Worm (Caenorhabditis elegans): ENCODE measurements around the gene twk-42.
A peak's percentile ranks its signal among the peaks of the same experiment; 100 is the strongest.

Gene twk-42

ce11 chrV:17699097-17699496, 33.3 kb downstream of the twk-42 start, which contains the start of gene Y26G10.4:
Y26G10.4 (minus strand) TSS chrV:17699197.
- TF ChIP-seq lsy-2 (tag; optimal IDR thresholded peaks at IDR 0.05) (no peak), ceh-44 (GFP tag; IDR thresholded peaks at IDR 0.05) (no peak), unc-62 (GFP tag; optimal IDR thresholded peaks at IDR 0.05 in 1 of 2) (no peak), unc-62 (tag; optimal IDR thresholded peaks at IDR 0.05) (no peak), daf-19 (GFP tag; conservative IDR thresholded peaks at IDR 0.05) (no peak), Y105C5A.15 (GFP tag; IDR thresholded peaks at IDR 0.05) (no peak), Y5F2A.4 (GFP tag; optimal IDR thresholded peaks at IDR 0.05) (no peak), jun-1 (tag; optimal IDR thresholded peaks at IDR 0.05) (no peak), spr-3 (GFP tag; optimal IDR thresholded peaks at IDR 0.05) (no peak), F10B5.3 (tag; optimal IDR thresholded peaks at IDR 0.05) (no peak), lin-39 (tag; optimal IDR thresholded peaks at IDR 0.05) (no peak), duxl-1 (tag; optimal IDR thresholded peaks at IDR 0.05; ENCODE audit: poor library complexity) (no peak), pha-4 (GFP tag; IDR thresholded peaks at IDR 0.05) (no peak), pha-4 (tag; optimal IDR thresholded peaks at IDR 0.05) (no peak), nhr-11 (tag; optimal IDR thresholded peaks at IDR 0.05) (no peak), daf-12 (tag; optimal IDR thresholded peaks at IDR 0.05) (no peak), pqm-1 (tag; optimal IDR thresholded peaks at IDR 0.05) (no peak)

ce11 chrV:17696753-17697152, 35.7 kb downstream of the twk-42 start, which contains the start of gene spp-29:
spp-29 (minus strand) TSS chrV:17696853.
- TF ChIP-seq D1046.2 (GFP tag; IDR thresholded peaks at IDR 0.05) (no peak), ZK337.2 (GFP tag; IDR thresholded peaks at IDR 0.05) (no peak), unc-39 (tag; optimal IDR thresholded peaks at IDR 0.05) (no peak), F10B5.3 (tag; optimal IDR thresholded peaks at IDR 0.05) (no peak), T20F7.1 (GFP tag; optimal IDR thresholded peaks at IDR 0.05) (no peak), ces-1 (GFP tag; optimal IDR thresholded peaks at IDR 0.05) (no peak), tag-97 (GFP tag; IDR thresholded peaks at IDR 0.05) (no peak), snpc-1.2 (GFP tag; IDR thresholded peaks at IDR 0.05) (no peak), nhr-28 (tag; optimal IDR thresholded peaks at IDR 0.05) (no peak), egl-27 (tag; optimal IDR thresholded peaks at IDR 0.05) (no peak), F49E8.2 (tag; optimal IDR thresholded peaks at IDR 0.05; ENCODE audit: borderline replicate concordance) (no peak), nhr-76 (tag; optimal IDR thresholded peaks at IDR 0.05) (no peak)

- no peak for TF ChIP-seq T20F7.1 (GFP tag; optimal IDR thresholded peaks at IDR 0.05)
- TF ChIP-seq dmd-9 (GFP tag; IDR thresholded peaks at IDR 0.05): no peak
These were observed 36.6 kb downstream of the twk-42 start, which contains the start of gene Y26G10.1 for ce11 chrV:17695802-17696201. Y26G10.1 (minus strand) TSS chrV:17695902.

- TF ChIP-seq zip-11 (GFP tag; IDR thresholded peaks at IDR 0.05) (no peak), lin-29 (GFP tag; IDR thresholded peaks at IDR 0.05) (no peak), pqm-1 (tag; optimal IDR thresholded peaks at IDR 0.05) (peak; percentile 75), vab-7 (GFP tag; IDR thresholded peaks at IDR 0.05) (no peak), mdt-29 (GFP tag; IDR thresholded peaks at IDR 0.05) (no peak)
These were observed 38.2 kb downstream of the twk-42 start for ce11 chrV:17694260-17694659.

- no peak for TF ChIP-seq nhr-48 (tag; optimal IDR thresholded peaks at IDR 0.05)
- no peak for TF ChIP-seq dmd-9 (GFP tag; IDR thresholded peaks at IDR 0.05)
These were observed 41.5 kb downstream of the twk-42 start, which contains the start of gene F59A1.13 for ce11 chrV:17690922-17691321. F59A1.13 (minus strand) TSS chrV:17691022.

Data from whole organism, L4 larva.